Worm (Caenorhabditis elegans) whole organism, L3 larva: Measurements from ENCODE around the gene Y54F10BM.13.

Experiments used
- R02D3.7 ChIP-seq: fragments of 150-350 bp; optimal IDR thresholded peaks from 2 replicates; lab custom pipeline; 2014; ENCODE audit warnings: missing biosample characterization, missing genetic modification characterization
- ZK546.5 ChIP-seq: sonication (generic microtip); optimal IDR thresholded peaks from 2 replicates; lab custom pipeline; 2017; ENCODE audit warnings: missing biosample characterization, missing genetic modification characterization
- ama-1 ChIP-seq: fragments of 150-350 bp; optimal IDR thresholded peaks from 2 replicates; lab custom pipeline; 2018
- ceh-28 ChIP-seq: fragments of 150-350 bp; optimal IDR thresholded peaks from 2 replicates; lab custom pipeline; 2014; ENCODE audit warnings: missing biosample characterization, missing genetic modification reagents, missing genetic modification characterization
- ceh-82 ChIP-seq: fragments of 150-350 bp; optimal IDR thresholded peaks from 2 replicates; lab custom pipeline; 2014; ENCODE audit warnings: missing biosample characterization, missing genetic modification characterization
- ceh-9 ChIP-seq: sonication (generic microtip); optimal IDR thresholded peaks from 2 replicates; lab custom pipeline; 2018; ENCODE audit warnings: missing biosample characterization, missing genetic modification characterization
- egl-5 ChIP-seq: fragments of 150-350 bp; optimal IDR thresholded peaks from 2 replicates; lab custom pipeline; 2017; ENCODE audit warnings: missing biosample characterization, missing genetic modification reagents, missing genetic modification characterization, inconsistent platforms
- elt-2 ChIP-seq: sonication (generic microtip); optimal IDR thresholded peaks from 2 replicates; lab custom pipeline; 2016; ENCODE audit warnings: missing genetic modification reagents, mild to moderate bottlenecking, missing genetic modification characterization, missing compliant biosample characterization
- elt-3 ChIP-seq, 3 experiments: fragments of 150-350 bp in 1 of 3; sonication (generic microtip) in 2 of 3; optimal IDR thresholded peaks; 2 replicates in 2 of 3; 4 replicates in 1 of 3; lab custom pipeline; 2014 to 2017; ENCODE audit warnings: missing biosample characterization in 3 of 3, missing genetic modification characterization in 3 of 3
- fkh-10 ChIP-seq: sonication (generic microtip); optimal IDR thresholded peaks from 2 replicates; lab custom pipeline; 2017; ENCODE audit warnings: missing biosample characterization, missing genetic modification reagents, missing genetic modification characterization
- fkh-2 ChIP-seq: fragments of 150-350 bp; optimal IDR thresholded peaks from 2 replicates; lab custom pipeline; 2014; ENCODE audit warnings: missing biosample characterization, missing genetic modification reagents, missing genetic modification characterization
- fos-1 ChIP-seq: fragments of 150-350 bp; optimal IDR thresholded peaks from 2 replicates; lab custom pipeline; 2014; ENCODE audit warnings: missing biosample characterization, missing genetic modification characterization
- hmg-11 ChIP-seq: sonication (generic microtip); optimal IDR thresholded peaks from 2 replicates; lab custom pipeline; 2016; ENCODE audit warnings: missing genetic modification characterization, missing compliant biosample characterization
- mml-1 ChIP-seq: fragments of 150-350 bp; sonication (generic microtip); optimal IDR thresholded peaks from 3 replicates; lab custom pipeline; 2014; ENCODE audit warnings: missing biosample characterization, missing genetic modification characterization
- nhr-11 ChIP-seq: fragments of 150-350 bp; optimal IDR thresholded peaks from 2 replicates; lab custom pipeline; 2014; ENCODE audit warnings: missing biosample characterization, missing genetic modification characterization
- nhr-23 ChIP-seq: fragments of 150-350 bp; optimal IDR thresholded peaks from 2 replicates; lab custom pipeline; 2014; ENCODE audit warnings: missing biosample characterization, missing genetic modification reagents, missing genetic modification characterization
- nhr-43 ChIP-seq: sonication (generic microtip); optimal IDR thresholded peaks from 2 replicates; lab custom pipeline; 2016; ENCODE audit warnings: mild to moderate bottlenecking, missing genetic modification characterization, missing compliant biosample characterization; ENCODE audit not compliant: poor library complexity, severe bottlenecking
- nhr-77 ChIP-seq: fragments of 150-350 bp; optimal IDR thresholded peaks from 2 replicates; lab custom pipeline; 2014; ENCODE audit warnings: missing biosample characterization, missing genetic modification characterization
- pha-4 ChIP-seq: fragments of 150-350 bp; optimal IDR thresholded peaks from 2 replicates; lab custom pipeline; 2014; ENCODE audit warnings: missing biosample characterization, missing genetic modification reagents, missing genetic modification characterization
- pqm-1 ChIP-seq: fragments of 150-350 bp; optimal IDR thresholded peaks from 2 replicates; lab custom pipeline; 2017; ENCODE audit warnings: missing biosample characterization, missing genetic modification characterization, inconsistent platforms
- skn-1 ChIP-seq: fragments of 150-350 bp; optimal IDR thresholded peaks from 2 replicates; lab custom pipeline; 2014; ENCODE audit warnings: missing biosample characterization, missing genetic modification characterization
- unc-39 ChIP-seq: sonication (generic microtip); optimal IDR thresholded peaks from 4 replicates; lab custom pipeline; 2017; ENCODE audit warnings: missing biosample characterization, missing genetic modification characterization
- zag-1 ChIP-seq: fragments of 150-350 bp; optimal IDR thresholded peaks from 2 replicates; lab custom pipeline; 2014; ENCODE audit warnings: missing biosample characterization, missing genetic modification characterization

Gene Y54F10BM.13

DNA sequence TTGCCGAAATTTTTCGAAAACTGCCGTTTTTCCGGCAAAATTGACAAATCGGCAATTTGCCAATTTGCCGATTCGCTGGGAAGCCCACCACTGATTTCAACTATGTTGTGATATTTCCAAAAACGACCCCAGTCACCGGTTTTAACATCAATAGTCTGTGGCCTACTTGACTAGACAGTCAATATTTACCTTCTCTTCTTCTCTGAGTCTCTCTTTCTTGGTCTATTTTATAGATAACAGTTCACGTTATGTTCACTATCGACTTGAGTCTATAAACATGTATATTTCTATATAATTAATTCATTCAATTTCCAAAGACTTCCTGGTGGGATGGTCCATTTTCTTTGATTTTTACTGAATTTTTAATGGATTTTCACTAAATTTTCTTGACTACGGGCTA is 36.1 kb downstream of the Y54F10BM.13 start:
- TF ChIP-seq nhr-23 (tag; lab: Kevin White, UChicago) = no peak
- no peak for TF ChIP-seq elt-3 (tag; optimal IDR thresholded peaks at IDR 0.05; lab: Kevin White, UChicago)
- TF ChIP-seq pqm-1 = peak; percentile 69
- TF ChIP-seq elt-2 = peak; percentile 64
- TF ChIP-seq zag-1 (tag; lab: Kevin White, UChicago) = no peak
- TF ChIP-seq unc-39 (tag; lab: Kevin White, UChicago) = no peak
- peak; percentile 99 for TF ChIP-seq pha-4 (tag; lab: Kevin White, UChicago)
- TF ChIP-seq fos-1 (tag; lab: Kevin White, UChicago) = no peak

ce11 chrIII:2291139-2291538 is 39.7 kb downstream of the Y54F10BM.13 start, which contains the start of gene fbxa-219:
fbxa-219 (plus strand) TSS chrIII:2291415.
- TF ChIP-seq fkh-2 (tag; lab: Kevin White, UChicago) (no peak), elt-2 (peak; percentile 59), pqm-1 (peak; percentile 41)

DNA sequence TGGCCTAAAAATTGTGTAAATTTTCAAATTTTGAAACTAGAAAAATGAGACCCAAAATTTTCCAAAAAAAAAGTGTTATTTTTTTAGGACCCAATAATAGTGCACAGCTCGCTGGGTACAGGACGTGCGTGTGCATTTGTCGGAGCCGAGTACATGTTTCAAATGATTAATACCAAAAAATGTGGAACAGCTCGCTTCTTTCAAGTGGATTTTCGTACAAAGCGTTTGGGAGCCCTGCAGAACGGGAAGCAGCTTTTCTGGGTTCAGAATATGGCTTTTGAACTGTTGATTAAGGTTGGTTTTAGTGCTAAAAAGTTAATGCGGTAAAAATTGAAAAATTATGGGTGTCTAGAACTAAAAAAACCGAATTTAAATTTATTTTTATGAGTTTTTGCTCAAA is 42.6 kb downstream of the Y54F10BM.13 start:
- TF ChIP-seq skn-1 (tag; lab: Kevin White, UChicago) (no peak), fkh-2 (tag; lab: Kevin White, UChicago) (no peak), egl-5 (tag; lab: Kevin White, UChicago) (no peak), ceh-82 (no peak), nhr-11 (tag; lab: Kevin White, UChicago) (no peak), nhr-77 (tag; lab: Kevin White, UChicago) (no peak), ceh-28 (tag; lab: Kevin White, UChicago) (no peak), fkh-10 (GFP tag; lab: Kevin White, UChicago) (no peak), ama-1 (lab: Kevin White, UChicago) (no peak)

DNA sequence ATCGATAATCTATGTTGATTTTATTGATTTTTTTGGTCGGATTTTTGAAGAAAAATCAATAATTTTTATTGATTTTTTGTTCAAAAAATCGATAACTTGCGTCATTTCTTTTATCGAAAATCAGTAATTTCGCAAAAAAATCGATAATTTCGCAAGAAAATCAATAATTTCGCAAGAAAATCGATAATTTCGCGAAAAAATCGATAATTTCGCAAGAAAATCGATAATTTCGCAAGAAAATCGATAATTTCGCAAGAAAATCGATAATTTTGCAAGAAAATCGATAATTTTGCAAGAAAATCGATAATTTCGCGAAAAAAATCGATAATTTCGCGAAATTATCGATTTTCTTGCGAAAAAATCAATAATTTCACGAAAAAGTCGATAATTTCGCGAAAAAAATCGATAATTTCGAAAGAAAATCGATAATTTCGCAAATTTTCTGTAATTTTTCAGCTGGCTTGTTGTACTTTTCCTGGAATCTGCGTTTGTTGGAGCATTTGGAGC is 47.5 kb downstream of the Y54F10BM.13 start:
- TF ChIP-seq ceh-82 = no peak
- TF ChIP-seq ceh-28 (tag; lab: Kevin White, UChicago) = peak; percentile 97

ce11 chrIII:2281975-2282957 is 48.6 kb downstream of the Y54F10BM.13 start, which contains the start of gene Y54F10BM.3:
Y54F10BM.3 (plus strand) TSS chrIII:2282025.
- TF ChIP-seq nhr-43 (no peak), mml-1 (tag; lab: Kevin White, UChicago) (no peak), ceh-28 (tag; lab: Kevin White, UChicago) (peak; percentile 98)

ce11 chrIII:2280569-2280968 is 50.3 kb downstream of the Y54F10BM.13 start, which contains the start of gene Y54F10BM.22:
Y54F10BM.22 (plus strand) TSS chrIII:2280899.
- no peak for TF ChIP-seq pha-4 (tag; lab: Kevin White, UChicago)
- no peak for TF ChIP-seq fos-1 (tag; lab: Kevin White, UChicago)
- TF ChIP-seq hmg-11 (tag; lab: Kevin White, UChicago) = no peak
- TF ChIP-seq ceh-9 (tag; lab: Kevin White, UChicago) = no peak
- no peak for TF ChIP-seq ZK546.5 (tag; lab: Kevin White, UChicago)
- no peak for TF ChIP-seq R02D3.7 (tag; lab: Kevin White, UChicago)
- no peak for TF ChIP-seq ama-1 (lab: Kevin White, UChicago)
- TF ChIP-seq, all 47 proteins: peak for 0
